Fruit fly (Drosophila melanogaster): ENCODE data around the gene CG7872.

The CG7872 gene

dm6 chrX:15617916-15618315 lies 39.9 kb downstream of the CG7872 start (continued):
- TF ChIP-seq CG6765 (GFP tag; optimal IDR thresholded peaks at IDR 0.05) (no peak), Sry-δ (GFP tag; optimal IDR thresholded peaks at IDR 0.05) (no peak), her (GFP tag; optimal IDR thresholded peaks at IDR 0.05) (no peak), CG13624 (GFP tag; optimal IDR thresholded peaks at IDR 0.05) (no peak), tup (GFP tag; optimal IDR thresholded peaks at IDR 0.05) (no peak), CG32767 (GFP tag; IDR thresholded peaks at IDR 0.05) (no peak), CG7963 (GFP tag; IDR thresholded peaks at IDR 0.05; ENCODE audit: partially characterized antibody) (no peak), eve (GFP tag; optimal IDR thresholded peaks at IDR 0.05) (no peak), CG17186 (GFP tag; optimal IDR thresholded peaks at IDR 0.05) (no peak), CG2120 (GFP tag; optimal IDR thresholded peaks at IDR 0.05) (no peak), Dip3 (GFP tag; optimal IDR thresholded peaks at IDR 0.05) (no peak), Rx (GFP tag; IDR thresholded peaks at IDR 0.05) (0 out of 2 replicates have a peak, but pooled peaks have one; percentile 22), crp (GFP tag; optimal IDR thresholded peaks at IDR 0.05) (no peak), lmd (GFP tag; IDR thresholded peaks at IDR 0.05) (no peak), HHEX (GFP tag; optimal IDR thresholded peaks at IDR 0.05) (no peak), B-H2 (GFP tag; optimal IDR thresholded peaks at IDR 0.05) (no peak), cg (GFP tag; optimal IDR thresholded peaks at IDR 0.05) (no peak), CG15269 (tag; optimal IDR thresholded peaks at IDR 0.05) (peak; percentile 0), CG14710 (tag; optimal IDR thresholded peaks at IDR 0.05) (peak; percentile 17), CG7372 (GFP tag; IDR thresholded peaks at IDR 0.05) (no peak), CG9437 (GFP tag; optimal IDR thresholded peaks at IDR 0.05) (peak; percentile 15), gt (GFP tag; IDR thresholded peaks at IDR 0.05) (no peak), grn (GFP tag; optimal IDR thresholded peaks at IDR 0.05) (no peak), CG12219 (GFP tag; optimal IDR thresholded peaks at IDR 0.05) (no peak), CG9727 (GFP tag; optimal IDR thresholded peaks at IDR 0.05) (peak; percentile 29), Xbp1 (GFP tag; optimal IDR thresholded peaks at IDR 0.05) (peak; percentile 1), CG12391 (tag; optimal IDR thresholded peaks at IDR 0.05) (peak; percentile 47), chm (GFP tag; IDR thresholded peaks at IDR 0.05) (peak; percentile 57; the same call in 1 of the 2 replicates), CG6254 (GFP tag; optimal IDR thresholded peaks at IDR 0.05) (peak; percentile 40), CG14965 (GFP tag; optimal IDR thresholded peaks at IDR 0.05; ENCODE audit: borderline replicate concordance) (no peak), vfl (GFP tag; optimal IDR thresholded peaks at IDR 0.05) (no peak), Myb (GFP tag; optimal IDR thresholded peaks at IDR 0.05) (no peak), CTCF (GFP tag; optimal IDR thresholded peaks at IDR 0.05) (no peak), danr (GFP tag; IDR thresholded peaks at IDR 0.05) (no peak), ap (GFP tag; IDR thresholded peaks at IDR 0.05) (peak; percentile 47; the same call in 1 of the 2 replicates), emc (GFP tag; optimal IDR thresholded peaks at IDR 0.05) (no peak), CG10543 (GFP tag; optimal IDR thresholded peaks at IDR 0.05) (no peak), CG1233 (GFP tag; optimal IDR thresholded peaks at IDR 0.05) (no peak), fu2 (GFP tag; optimal IDR thresholded peaks at IDR 0.05) (no peak), Atf-2 (GFP tag; optimal IDR thresholded peaks at IDR 0.05) (no peak), jing (GFP tag; optimal IDR thresholded peaks at IDR 0.05) (no peak), ham (GFP tag; IDR thresholded peaks at IDR 0.05) (no peak), Tbp (GFP tag; optimal IDR thresholded peaks at IDR 0.05) (no peak), tap (tag; optimal IDR thresholded peaks at IDR 0.05) (peak; percentile 22), shn (GFP tag; optimal IDR thresholded peaks at IDR 0.05) (no peak), H15 (GFP tag; IDR thresholded peaks at IDR 0.05) (0 out of 3 replicates have a peak, but pooled peaks have one; percentile 35), CG9817 (tag; optimal IDR thresholded peaks at IDR 0.05) (no peak), knrl (GFP tag; IDR thresholded peaks at IDR 0.05; ENCODE audit: partially characterized antibody) (no peak), twi (tag; optimal IDR thresholded peaks at IDR 0.05) (no peak), ara (GFP tag; IDR thresholded peaks at IDR 0.05) (peak; percentile 84), aop (GFP tag; IDR thresholded peaks at IDR 0.05) (no peak), cad (GFP tag; optimal IDR thresholded peaks at IDR 0.05) (no peak)

Data from whole organism, embryonic.